Fruit fly (Drosophila melanogaster): Measurements from ENCODE around the gene TfIIFalpha.
A peak's percentile ranks its signal among the peaks of the same experiment; 100 is the strongest.

Gene TfIIFalpha

dm6 chr3R:6388414-6388830, 8.2 kb downstream of the TfIIFalpha start (continued):
- TF ChIP-seq CG18764 (GFP tag; optimal IDR thresholded peaks at IDR 0.05) (no peak), CG17568 (GFP tag; optimal IDR thresholded peaks at IDR 0.05) (no peak), peb (GFP tag; IDR thresholded peaks at IDR 0.05) (no peak), slou (GFP tag; optimal IDR thresholded peaks at IDR 0.05) (no peak), CG4707 (GFP tag; optimal IDR thresholded peaks at IDR 0.05) (no peak), CG11456 (GFP tag; IDR thresholded peaks at IDR 0.05) (no peak), MESR4 (GFP tag; optimal IDR thresholded peaks at IDR 0.05) (no peak), CG15601 (tag; optimal IDR thresholded peaks at IDR 0.05) (peak; percentile 13), Lpt (GFP tag; optimal IDR thresholded peaks at IDR 0.05) (no peak), NFAT (GFP tag; IDR thresholded peaks at IDR 0.05) (no peak), Dbx (GFP tag; IDR thresholded peaks at IDR 0.05) (no peak), HmgD (GFP tag; optimal IDR thresholded peaks at IDR 0.05) (no peak), D19A (tag; optimal IDR thresholded peaks at IDR 0.05) (no peak), hkb (optimal IDR thresholded peaks at IDR 0.05) (no peak), hkb (GFP tag; IDR thresholded peaks at IDR 0.05) (no peak), CG18011 (GFP tag; optimal IDR thresholded peaks at IDR 0.05) (no peak), CG8478 (optimal IDR thresholded peaks at IDR 0.05) (no peak), CG6175 (GFP tag; IDR thresholded peaks at IDR 0.05) (no peak), hth (optimal IDR thresholded peaks at IDR 0.05) (no peak), CG11723 (GFP tag; optimal IDR thresholded peaks at IDR 0.05) (no peak), pum (GFP tag; optimal IDR thresholded peaks at IDR 0.05) (no peak), CG4282 (GFP tag; optimal IDR thresholded peaks at IDR 0.05) (no peak), gsb-n (tag; optimal IDR thresholded peaks at IDR 0.05) (no peak), vfl (GFP tag; optimal IDR thresholded peaks at IDR 0.05) (no peak), Oli (tag; optimal IDR thresholded peaks at IDR 0.05) (no peak), CG1832 (GFP tag; optimal IDR thresholded peaks at IDR 0.05) (no peak), CG14667 (GFP tag; IDR thresholded peaks at IDR 0.05) (no peak), fu2 (GFP tag; optimal IDR thresholded peaks at IDR 0.05) (no peak), YL-1 (GFP tag; optimal IDR thresholded peaks at IDR 0.05) (no peak), knrl (GFP tag; IDR thresholded peaks at IDR 0.05; ENCODE audit: partially characterized antibody) (no peak), Hr39 (optimal IDR thresholded peaks at IDR 0.05) (no peak), BEAF-32 (GFP tag; optimal IDR thresholded peaks at IDR 0.05) (peak; percentile 0), CG7963 (GFP tag; IDR thresholded peaks at IDR 0.05; ENCODE audit: partially characterized antibody) (peak; percentile 76), CG13894 (tag; optimal IDR thresholded peaks at IDR 0.05) (no peak), dimm (GFP tag; IDR thresholded peaks at IDR 0.05) (no peak), slbo (GFP tag; IDR thresholded peaks at IDR 0.05) (no peak), CG32532 (GFP tag; IDR thresholded peaks at IDR 0.05) (no peak), CG10321 (GFP tag; IDR thresholded peaks at IDR 0.05) (no peak), Atf3 (GFP tag; optimal IDR thresholded peaks at IDR 0.05) (no peak), Dfd (GFP tag; optimal IDR thresholded peaks at IDR 0.05) (no peak), CG15073 (GFP tag; optimal IDR thresholded peaks at IDR 0.05) (no peak), CG15011 (GFP tag; optimal IDR thresholded peaks at IDR 0.05) (no peak), Ptx1 (GFP tag; IDR thresholded peaks at IDR 0.05) (no peak), Bgb (GFP tag; IDR thresholded peaks at IDR 0.05; ENCODE audit: partially characterized antibody) (peak; percentile 61), CG9437 (GFP tag; optimal IDR thresholded peaks at IDR 0.05) (no peak), exex (tag; optimal IDR thresholded peaks at IDR 0.05) (no peak), Dll (GFP tag; IDR thresholded peaks at IDR 0.05; ENCODE audit: partially characterized antibody) (peak; percentile 70), pan (optimal IDR thresholded peaks at IDR 0.05) (no peak), pan (GFP tag; optimal IDR thresholded peaks at IDR 0.05 in 1 of 2, IDR thresholded peaks at IDR 0.05 in 1 of 2) (no peak), crc (GFP tag; optimal IDR thresholded peaks at IDR 0.05) (no peak), eve (GFP tag; optimal IDR thresholded peaks at IDR 0.05) (no peak), lola (GFP tag; optimal IDR thresholded peaks at IDR 0.05) (no peak), Lhr (GFP tag; optimal IDR thresholded peaks at IDR 0.05) (no peak)

Measured in whole organism, embryonic.